Fruit fly (Drosophila melanogaster) whole organism, embryonic: ENCODE data around the gene CG7916.

Experiments
- Bdp1 ChIP-seq: fragments of 200-800 bp; sonication (Bioruptor generic); optimal IDR thresholded peaks from 3 replicates; lab custom pipeline; 2016; ENCODE audit warnings: missing biosample characterization, missing genetic modification characterization
- CG10209 ChIP-seq: fragments of 200-800 bp; sonication (Bioruptor generic); optimal IDR thresholded peaks from 3 replicates; lab custom pipeline; 2017; ENCODE audit warnings: missing biosample characterization, mild to moderate bottlenecking, missing genetic modification characterization, missing genetic modification reagents
- CG16779 ChIP-seq: fragments of 200-800 bp; sonication (Bioruptor generic); IDR thresholded peaks from 2 replicates; pipeline ENCODE4 v1.3.6; 2022; ENCODE audit warnings: missing biosample characterization, missing genetic modification characterization
- CG32532 ChIP-seq: fragments of 200-800 bp; sonication (Bioruptor generic); IDR thresholded peaks from 2 replicates; pipeline ENCODE4 v1.3.6; 2022; ENCODE audit warnings: missing biosample characterization, missing genetic modification characterization
- CG6854 ChIP-seq: fragments of 200-800 bp; sonication (Bioruptor generic); optimal IDR thresholded peaks from 3 replicates; lab custom pipeline; 2017; ENCODE audit warnings: missing biosample characterization, mild to moderate bottlenecking, missing genetic modification characterization
- Chrac-16 ChIP-seq: fragments of 200-800 bp; sonication (Bioruptor generic); optimal IDR thresholded peaks from 3 replicates; lab custom pipeline; 2016; ENCODE audit warnings: missing biosample characterization, missing genetic modification characterization
- H2.0 ChIP-seq: fragments of 200-800 bp; sonication (Bioruptor generic); IDR thresholded peaks from 2 replicates; pipeline ENCODE4 v1.3.6; 2022; ENCODE audit warnings: missing biosample characterization, missing genetic modification characterization
- HLH3B ChIP-seq: fragments of 200-800 bp; sonication (Bioruptor generic); IDR thresholded peaks from 2 replicates; pipeline ENCODE4 v1.3.6; 2022; ENCODE audit warnings: missing biosample characterization, missing genetic modification characterization
- Kr ChIP-seq: fragments of 200-800 bp; sonication (Bioruptor generic); optimal IDR thresholded peaks from 2 replicates; lab custom pipeline; 2017; ENCODE audit warnings: missing biosample characterization, mild to moderate bottlenecking, missing genetic modification characterization
- Six4 ChIP-seq: fragments of 200-800 bp; sonication (Bioruptor generic); optimal IDR thresholded peaks from 2 replicates; lab custom pipeline; 2016; ENCODE audit warnings: missing biosample characterization, missing genetic modification characterization
- bab2 ChIP-seq: fragments of 200-800 bp; sonication (Bioruptor generic); optimal IDR thresholded peaks from 2 replicates; lab custom pipeline; 2016; ENCODE audit warnings: missing biosample characterization, missing genetic modification characterization
- sd ChIP-seq: fragments of 200-800 bp; sonication (Bioruptor generic); optimal IDR thresholded peaks from 3 replicates; lab custom pipeline; 2018; ENCODE audit warnings: missing biosample characterization, mild to moderate bottlenecking, missing genetic modification characterization, moderate library complexity
- z ChIP-seq: fragments of 200-800 bp; sonication (Bioruptor generic); IDR thresholded peaks from 3 replicates; pipeline ENCODE4 v1.3.6; 2022; ENCODE audit warnings: missing biosample characterization, missing genetic modification characterization

DNA sequence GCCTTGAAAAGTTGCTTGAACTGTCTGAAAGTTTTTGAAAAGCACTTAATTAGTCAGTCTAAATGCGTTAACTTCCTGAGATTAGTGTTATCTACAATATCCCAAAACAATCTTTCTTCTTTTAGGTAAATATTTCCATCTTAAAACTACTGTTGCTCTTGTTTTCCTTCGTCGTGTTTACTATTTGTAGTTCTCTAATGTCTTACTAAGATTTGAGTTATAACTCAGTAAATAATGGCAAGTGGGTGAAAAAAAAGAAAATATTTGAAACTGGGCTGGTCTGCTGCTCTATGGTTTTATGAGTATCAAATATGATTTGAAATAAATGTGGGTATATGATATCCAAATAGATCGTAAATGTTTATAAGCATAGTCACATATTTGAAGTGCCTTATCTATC is 45.4 kb upstream of the CG7916 start:
- TF ChIP-seq CG6854: no peak
- no peak for TF ChIP-seq sd (tag; lab: Kevin White, UChicago)
- TF ChIP-seq Six4 (GFP tag; lab: Kevin White, UChicago): no peak
- no peak for TF ChIP-seq bab2
- TF ChIP-seq Kr (GFP tag; lab: Kevin White, UChicago): no peak
- no peak for TF ChIP-seq CG10209 (GFP tag; lab: Kevin White, UChicago)
- no peak for TF ChIP-seq Bdp1 (GFP tag; lab: Kevin White, UChicago)
- TF ChIP-seq Chrac-16 (GFP tag; lab: Kevin White, UChicago): no peak
- no peak for TF ChIP-seq CG32532 (GFP tag; lab: Robert Waterston, UW)
- TF ChIP-seq HLH3B: no peak
- TF ChIP-seq H2.0 (GFP tag; lab: Robert Waterston, UW): no peak
- TF ChIP-seq z (GFP tag; lab: Robert Waterston, UW): no peak
- TF ChIP-seq CG16779 (GFP tag; lab: Robert Waterston, UW): no peak
